Worm (Caenorhabditis elegans) whole organism, L1 larva: Measurements from ENCODE around the gene paml-1.

ENCODE experiments used
- C34B4.2 ChIP-seq: sonication (generic microtip); optimal IDR thresholded peaks from 2 replicates; lab custom pipeline; 2017; ENCODE audit warnings: mild to moderate bottlenecking, missing genetic modification characterization, missing compliant biosample characterization
- F16B12.6 ChIP-seq: fragments of 150-350 bp; optimal IDR thresholded peaks from 2 replicates; lab custom pipeline; 2014; ENCODE audit warnings: missing biosample characterization, missing genetic modification characterization
- Y116A8C.19 ChIP-seq: sonication (generic microtip); optimal IDR thresholded peaks from 2 replicates; lab custom pipeline; 2016; ENCODE audit warnings: missing compliant biosample characterization, missing genetic modification characterization, borderline replicate concordance
- dpl-1 ChIP-seq, 3 experiments: fragments of 150-350 bp in 2 of 3; sonication (generic microtip) in 1 of 3; optimal IDR thresholded peaks; 2 replicates each; lab custom pipeline; 2014 to 2017; ENCODE audit warnings: missing biosample characterization in 3 of 3, missing genetic modification characterization in 3 of 3, missing genetic modification reagents in 3 of 3
- dsc-1 ChIP-seq: sonication (generic microtip); optimal IDR thresholded peaks from 2 replicates; lab custom pipeline; 2016; ENCODE audit warnings: mild to moderate bottlenecking, missing genetic modification characterization, missing compliant biosample characterization
- efl-3 ChIP-seq: fragments of 200-800 bp; sonication (Bioruptor generic); optimal IDR thresholded peaks from 2 replicates; lab custom pipeline; 2018; ENCODE audit warnings: mild to moderate bottlenecking, missing genetic modification characterization, missing compliant biosample characterization
- egl-13 ChIP-seq: sonication (generic microtip); optimal IDR thresholded peaks from 2 replicates; lab custom pipeline; 2016; ENCODE audit warnings: missing genotype, missing genetic modification reagents, missing genetic modification characterization, missing compliant biosample characterization
- egl-27 ChIP-seq, 2 experiments: fragments of 150-350 bp in 1 of 2; sonication (generic microtip); optimal IDR thresholded peaks; 3 replicates each; lab custom pipeline; 2017 to 2018; ENCODE audit warnings: missing biosample characterization in 2 of 2, missing genetic modification characterization in 2 of 2, missing genetic modification reagents in 2 of 2
- elt-3 ChIP-seq, 6 experiments: fragments of 150-350 bp in 1 of 6; sonication (generic microtip); optimal IDR thresholded peaks; 2 replicates each; lab custom pipeline; 2017 to 2018; ENCODE audit warnings: missing biosample characterization in 6 of 6, missing genetic modification characterization in 6 of 6, inconsistent platforms in 1 of 6
- ets-5 ChIP-seq: fragments of 200-800 bp; sonication (Bioruptor generic); IDR thresholded peaks from 2 replicates; pipeline ENCODE4 v1.3.6; 2022; ENCODE audit warnings: missing genetic modification characterization, missing compliant biosample characterization
- fkh-4 ChIP-seq: sonication (generic microtip); optimal IDR thresholded peaks from 2 replicates; lab custom pipeline; 2016; ENCODE audit warnings: missing compliant biosample characterization, missing genetic modification characterization, borderline replicate concordance
- fkh-8 ChIP-seq: sonication (generic microtip); optimal IDR thresholded peaks from 2 replicates; lab custom pipeline; 2016; ENCODE audit warnings: mild to moderate bottlenecking, missing genetic modification characterization, missing compliant biosample characterization
- fos-1 ChIP-seq: fragments of 150-350 bp; optimal IDR thresholded peaks from 2 replicates; lab custom pipeline; 2014; ENCODE audit warnings: missing biosample characterization, missing genetic modification characterization
- grh-1 ChIP-seq: fragments of 200-800 bp; sonication (Bioruptor generic); IDR thresholded peaks from 2 replicates; pipeline ENCODE4 v1.3.6; 2022; ENCODE audit warnings: missing genetic modification reagents, missing genetic modification characterization, missing compliant biosample characterization
- hlh-17 ChIP-seq: fragments of 200-800 bp; sonication (Bioruptor generic); optimal IDR thresholded peaks from 2 replicates; lab custom pipeline; 2018; ENCODE audit warnings: missing genetic modification characterization, mild to moderate bottlenecking, missing compliant biosample characterization, moderate library complexity, borderline replicate concordance
- irx-1 ChIP-seq: sonication (generic microtip); optimal IDR thresholded peaks from 2 replicates; lab custom pipeline; 2016; ENCODE audit warnings: missing genetic modification characterization, missing compliant biosample characterization
- isw-1 ChIP-seq: fragments of 200-800 bp; sonication (Bioruptor generic); IDR thresholded peaks from 2 replicates; pipeline ENCODE4 v1.3.6; 2022; ENCODE audit warnings: missing genetic modification characterization, missing compliant biosample characterization
- jun-1 ChIP-seq: fragments of 150-350 bp; optimal IDR thresholded peaks from 2 replicates; lab custom pipeline; 2014; ENCODE audit warnings: missing biosample characterization, missing genetic modification reagents, missing genetic modification characterization
- lin-13 ChIP-seq: fragments of 150-350 bp; optimal IDR thresholded peaks from 2 replicates; lab custom pipeline; 2014; ENCODE audit warnings: missing biosample characterization, missing genetic modification reagents, missing genetic modification characterization
- lir-3 ChIP-seq: sonication (generic microtip); optimal IDR thresholded peaks from 2 replicates; lab custom pipeline; 2016; ENCODE audit warnings: mild to moderate bottlenecking, missing genetic modification characterization, moderate library complexity, missing compliant biosample characterization; ENCODE audit not compliant: poor library complexity
- lsy-2 ChIP-seq, 2 experiments: fragments of 150-350 bp; optimal IDR thresholded peaks; 2 replicates each; lab custom pipeline; 2014; ENCODE audit warnings: missing biosample characterization in 2 of 2, missing genetic modification characterization in 2 of 2
- mdl-1 ChIP-seq, 2 experiments: fragments of 150-350 bp; optimal IDR thresholded peaks; 2 replicates each; lab custom pipeline; 2014 to 2017; ENCODE audit warnings: missing biosample characterization in 2 of 2, missing genetic modification characterization in 2 of 2, inconsistent platforms in 1 of 2
- mef-2 ChIP-seq: fragments of 150-350 bp; optimal IDR thresholded peaks from 2 replicates; lab custom pipeline; 2014; ENCODE audit warnings: missing biosample characterization, missing genetic modification characterization
- nhr-11 ChIP-seq: fragments of 150-350 bp; optimal IDR thresholded peaks from 2 replicates; lab custom pipeline; 2014; ENCODE audit warnings: missing biosample characterization, missing genetic modification characterization
- nhr-12 ChIP-seq: sonication (generic microtip); optimal IDR thresholded peaks from 2 replicates; lab custom pipeline; 2017; ENCODE audit warnings: missing biosample characterization, missing genetic modification characterization
- nhr-19 ChIP-seq: fragments of 200-800 bp; sonication (Bioruptor generic); conservative IDR thresholded peaks from 2 replicates; pipeline ENCODE4 v1.3.6; 2022; ENCODE audit warnings: missing genetic modification characterization, missing compliant biosample characterization
- nhr-28 ChIP-seq: fragments of 150-350 bp; optimal IDR thresholded peaks from 2 replicates; lab custom pipeline; 2014; ENCODE audit warnings: missing biosample characterization, missing genetic modification characterization
- nhr-71 ChIP-seq: sonication (generic microtip); optimal IDR thresholded peaks from 2 replicates; lab custom pipeline; 2016; ENCODE audit warnings: mild to moderate bottlenecking, missing genetic modification characterization, moderate library complexity, missing compliant biosample characterization
- nhr-76 ChIP-seq: sonication (generic microtip); optimal IDR thresholded peaks from 2 replicates; lab custom pipeline; 2017; ENCODE audit warnings: missing biosample characterization, missing genetic modification characterization
- nhr-90 ChIP-seq: sonication (generic microtip); optimal IDR thresholded peaks from 2 replicates; lab custom pipeline; 2016; ENCODE audit warnings: mild to moderate bottlenecking, missing genetic modification characterization, missing compliant biosample characterization; ENCODE audit not compliant: poor library complexity
- pag-3 ChIP-seq: sonication (generic microtip); optimal IDR thresholded peaks from 2 replicates; lab custom pipeline; 2017; ENCODE audit warnings: missing genetic modification characterization, mild to moderate bottlenecking, missing compliant biosample characterization, antibody characterized with exemption, borderline replicate concordance; ENCODE audit not compliant: insufficient read depth
- pax-3 ChIP-seq: fragments of 200-800 bp; sonication (Bioruptor generic); optimal IDR thresholded peaks from 2 replicates; lab custom pipeline; 2018; ENCODE audit warnings: mild to moderate bottlenecking, missing genetic modification characterization, moderate library complexity, missing compliant biosample characterization
- pqm-1 ChIP-seq: sonication (generic microtip); optimal IDR thresholded peaks from 3 replicates; lab custom pipeline; 2017; ENCODE audit warnings: missing biosample characterization, missing genetic modification characterization
- snu-23 ChIP-seq: sonication (generic microtip); optimal IDR thresholded peaks from 2 replicates; lab custom pipeline; 2016; ENCODE audit warnings: missing genetic modification characterization, missing compliant biosample characterization
- sptf-1 ChIP-seq: fragments of 150-350 bp; optimal IDR thresholded peaks from 2 replicates; lab custom pipeline; 2014; ENCODE audit warnings: missing biosample characterization, missing genetic modification characterization
- swsn-7 ChIP-seq: sonication (generic microtip); optimal IDR thresholded peaks from 2 replicates; lab custom pipeline; 2016; ENCODE audit warnings: missing genetic modification characterization, missing compliant biosample characterization
- tlp-1 ChIP-seq: fragments of 150-350 bp; optimal IDR thresholded peaks from 2 replicates; lab custom pipeline; 2014; ENCODE audit warnings: missing biosample characterization, missing genetic modification characterization
- unc-62 ChIP-seq: fragments of 150-350 bp; optimal IDR thresholded peaks from 2 replicates; lab custom pipeline; 2014; ENCODE audit warnings: missing biosample characterization, missing genetic modification reagents, missing genetic modification characterization
- vab-15 ChIP-seq: sonication (generic microtip); optimal IDR thresholded peaks from 2 replicates; lab custom pipeline; 2017; ENCODE audit warnings: missing genotype, mild to moderate bottlenecking, missing genetic modification characterization, missing compliant biosample characterization
- xbp-1 ChIP-seq: sonication (generic microtip); optimal IDR thresholded peaks from 2 replicates; lab custom pipeline; 2016; ENCODE audit warnings: missing genetic modification characterization, missing compliant biosample characterization
- ztf-4 ChIP-seq: fragments of 150-350 bp; optimal IDR thresholded peaks from 2 replicates; lab custom pipeline; 2014; ENCODE audit warnings: missing biosample characterization, missing genetic modification characterization

The paml-1 gene

DNA sequence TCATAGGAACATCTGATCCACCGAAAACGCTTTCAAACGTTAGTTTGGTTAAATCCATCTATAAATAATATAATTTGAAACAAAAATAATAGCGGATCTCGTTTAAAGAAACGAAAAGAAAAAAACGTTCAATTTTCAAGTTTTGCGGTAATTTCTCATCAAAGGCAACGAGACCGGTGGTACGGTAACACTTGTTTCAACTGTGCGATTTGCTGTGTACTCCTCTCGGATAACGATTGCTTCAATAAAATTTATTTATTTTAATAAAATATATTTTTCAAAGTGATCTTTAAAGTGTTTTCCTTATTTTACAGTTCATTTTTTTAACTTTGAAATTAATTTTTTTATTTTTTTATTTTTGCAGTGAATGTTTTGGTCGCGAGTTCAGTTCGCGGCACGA lies 15.3 kb downstream of the paml-1 start, which contains the start of the genes rde-4 and cox-14 (continued):
- peak; percentile 84 for TF ChIP-seq xbp-1 (tag; lab: Kevin White, UChicago)
- no peak for TF ChIP-seq nhr-12 (tag; lab: Kevin White, UChicago)
- peak; percentile 87 for TF ChIP-seq snu-23 (GFP tag; lab: Kevin White, UChicago)
- peak; percentile 51 for TF ChIP-seq lir-3
- peak; percentile 39 for TF ChIP-seq fos-1 (tag; lab: Kevin White, UChicago)
- no peak for TF ChIP-seq efl-3 (GFP tag; lab: Kevin White, UChicago)
- TF ChIP-seq isw-1: no peak
- no peak for TF ChIP-seq grh-1 (GFP tag; lab: Robert Waterston, UW)
- TF ChIP-seq fkh-8 (tag; lab: Kevin White, UChicago): no peak
- TF ChIP-seq nhr-11 (tag; lab: Kevin White, UChicago): peak; percentile 35
- TF ChIP-seq swsn-7: peak; percentile 85
- TF ChIP-seq pax-3: peak; percentile 16
- peak in 1 of 2 experiments; percentile 76 for TF ChIP-seq mdl-1 (tag; optimal IDR thresholded peaks at IDR 0.05; lab: Kevin White, UChicago)
- TF ChIP-seq jun-1 (tag; lab: Kevin White, UChicago): peak; percentile 50
- no peak for TF ChIP-seq C34B4.2 (tag; lab: Kevin White, UChicago)
- peak; percentile 71 for TF ChIP-seq egl-13 (tag; lab: Kevin White, UChicago)
- no peak for TF ChIP-seq pqm-1 (tag; lab: Kevin White, UChicago)
- no peak for TF ChIP-seq unc-62 (GFP tag; lab: Kevin White, UChicago)
- peak; percentile 66 for TF ChIP-seq irx-1 (tag; lab: Kevin White, UChicago)
- peak; percentile 40 for TF ChIP-seq ztf-4
- TF ChIP-seq lin-13 (GFP tag; lab: Kevin White, UChicago): peak; percentile 82
- TF ChIP-seq vab-15 (tag; lab: Kevin White, UChicago): no peak
- TF ChIP-seq F16B12.6 (tag; lab: Kevin White, UChicago): peak; percentile 53
- peak; percentile 77 for TF ChIP-seq nhr-90 (tag; lab: Kevin White, UChicago)
- no peak for TF ChIP-seq tlp-1 (tag; lab: Kevin White, UChicago)
- TF ChIP-seq ets-5: no peak
- no peak for TF ChIP-seq pag-3
- no peak for TF ChIP-seq mef-2 (tag; lab: Kevin White, UChicago)
- TF ChIP-seq nhr-19: no peak
- peak in 2 of 6 experiments; percentile 59 to 81 for TF ChIP-seq elt-3 (tag; optimal IDR thresholded peaks at IDR 0.05; lab: Kevin White, UChicago)
- TF ChIP-seq dpl-1 (GFP tag; optimal IDR thresholded peaks at IDR 0.05; lab: Kevin White, UChicago): peak; percentile 84 to 93 (median 87)
- peak; percentile 78 for TF ChIP-seq dsc-1
- TF ChIP-seq sptf-1 (tag; lab: Kevin White, UChicago): no peak
- no peak for TF ChIP-seq Y116A8C.19 (tag; lab: Kevin White, UChicago)
- TF ChIP-seq nhr-71 (tag; lab: Kevin White, UChicago): peak; percentile 88
- TF ChIP-seq lsy-2 (tag; optimal IDR thresholded peaks at IDR 0.05; lab: Kevin White, UChicago): peak; percentile 99
- TF ChIP-seq egl-27 (tag; optimal IDR thresholded peaks at IDR 0.05; lab: Kevin White, UChicago): no peak
- no peak for TF ChIP-seq nhr-76 (tag; lab: Kevin White, UChicago)
- TF ChIP-seq fkh-4 (tag; lab: Kevin White, UChicago): no peak
- TF ChIP-seq nhr-28 (tag; lab: Kevin White, UChicago): no peak
- no peak for TF ChIP-seq hlh-17 (GFP tag; lab: Kevin White, UChicago)
